Fruit fly (Drosophila melanogaster) whole organism, wandering third instar larva: ENCODE data around the gene CG8086.

Experiments used
- Abd-B ChIP-seq: fragments of >200 bp; optimal IDR thresholded peaks from 2 replicates; lab custom pipeline; 2017; ENCODE audit warnings: missing biosample characterization, missing genetic modification characterization
- CG32264 ChIP-seq: fragments of 200-800 bp; sonication (Bioruptor generic); optimal IDR thresholded peaks from 2 replicates; lab custom pipeline; 2016; ENCODE audit warnings: missing biosample characterization, missing genetic modification characterization
- Dfd ChIP-seq: fragments of >200 bp; optimal IDR thresholded peaks from 2 replicates; lab custom pipeline; 2017; ENCODE audit warnings: missing biosample characterization, missing genetic modification characterization
- Dif ChIP-seq: fragments of 200-275, 200-300 bp; sonication (Bioruptor generic); optimal IDR thresholded peaks from 2 replicates; lab custom pipeline; 2018; ENCODE audit warnings: missing biosample characterization, missing genetic modification characterization; ENCODE audit not compliant: partially characterized antibody
- GATAd ChIP-seq: sonication (Bioruptor generic); optimal IDR thresholded peaks from 2 replicates; lab custom pipeline; 2016; ENCODE audit warnings: missing biosample characterization, missing genetic modification characterization
- Hnf4 ChIP-seq: fragments of 200-800 bp; sonication (Bioruptor generic); optimal IDR thresholded peaks from 2 replicates; lab custom pipeline; 2016; ENCODE audit warnings: missing biosample characterization, mild to moderate bottlenecking, missing genetic modification characterization
- Hr78 ChIP-seq: fragments of >200 bp; optimal IDR thresholded peaks from 2 replicates; lab custom pipeline; 2017; ENCODE audit warnings: missing biosample characterization, missing genetic modification characterization
- Hr83 ChIP-seq: fragments of 200-300 bp; sonication (Bioruptor generic); optimal IDR thresholded peaks from 2 replicates; lab custom pipeline; 2016; ENCODE audit warnings: missing biosample characterization, mild to moderate bottlenecking, missing genetic modification characterization, moderate library complexity; ENCODE audit not compliant: poor library complexity, severe bottlenecking
- Jra ChIP-seq: sonication (Bioruptor generic); optimal IDR thresholded peaks from 2 replicates; lab custom pipeline; 2016; ENCODE audit warnings: missing biosample characterization, missing genetic modification characterization
- Myc ChIP-seq: fragments of >200 bp; optimal IDR thresholded peaks from 2 replicates; lab custom pipeline; 2017
- N ChIP-seq: fragments of >200 bp; optimal IDR thresholded peaks from 2 replicates; lab custom pipeline; 2018; ENCODE audit warnings: missing biosample characterization, missing external identifiers, missing genetic modification characterization
- OdsH ChIP-seq: fragments of 200-800 bp; sonication (Bioruptor generic); optimal IDR thresholded peaks from 2 replicates; lab custom pipeline; 2016; ENCODE audit warnings: missing biosample characterization, mild to moderate bottlenecking, missing genetic modification characterization
- Rel ChIP-seq, 2 experiments: fragments of 200-800 bp; sonication (Bioruptor generic) in 1 of 2; optimal IDR thresholded peaks; 2 replicates in 1 of 2; 3 replicates in 1 of 2; lab custom pipeline; 2016 to 2019; ENCODE audit warnings: mild to moderate bottlenecking in 2 of 2, missing biosample characterization in 2 of 2, missing genetic modification characterization in 2 of 2, moderate library complexity in 1 of 2
- Sp1 ChIP-seq: fragments of 200-800 bp; sonication (Bioruptor generic); optimal IDR thresholded peaks from 3 replicates; lab custom pipeline; 2019; ENCODE audit warnings: missing biosample characterization, mild to moderate bottlenecking, missing genetic modification characterization, moderate library complexity
- Vsx2 ChIP-seq: fragments of 200-300, 225-300 bp; sonication (Bioruptor generic); optimal IDR thresholded peaks from 2 replicates; lab custom pipeline; 2018; ENCODE audit warnings: missing biosample characterization, missing genetic modification characterization; ENCODE audit not compliant: partially characterized antibody
- brk ChIP-seq: fragments of 200-800 bp; sonication (Bioruptor generic); optimal IDR thresholded peaks from 2 replicates; lab custom pipeline; 2016; ENCODE audit warnings: missing biosample characterization, mild to moderate bottlenecking, missing genetic modification characterization
- dl ChIP-seq, 2 experiments: fragments of 175-275, 200-275 bp in 1 of 2; fragments of 200-275 bp in 1 of 2; sonication (Bioruptor generic); optimal IDR thresholded peaks; lab custom pipeline; 2018; ENCODE audit warnings: mild to moderate bottlenecking in 2 of 2, missing biosample characterization in 2 of 2, missing genetic modification characterization in 2 of 2, moderate library complexity in 2 of 2; ENCODE audit not compliant: partially characterized antibody in 2 of 2, insufficient read depth in 1 of 2
- dmrt93B ChIP-seq: fragments of 200-800 bp; sonication (Bioruptor generic); optimal IDR thresholded peaks from 2 replicates; lab custom pipeline; 2018; ENCODE audit warnings: missing biosample characterization, mild to moderate bottlenecking, missing genetic modification characterization
- dsf ChIP-seq: sonication (Bioruptor generic); optimal IDR thresholded peaks from 2 replicates; lab custom pipeline; 2016; ENCODE audit warnings: missing biosample characterization, missing genetic modification characterization, borderline replicate concordance
- ey ChIP-seq: fragments of 200-800 bp; sonication (Bioruptor generic); optimal IDR thresholded peaks from 2 replicates; lab custom pipeline; 2016; ENCODE audit warnings: missing biosample characterization, missing genetic modification characterization
- foxo ChIP-seq, 2 experiments: fragments of 200-800 bp; sonication (Bioruptor generic); optimal IDR thresholded peaks; 2 replicates in 1 of 2; 3 replicates in 1 of 2; lab custom pipeline; 2016 to 2017; ENCODE audit warnings: missing biosample characterization in 2 of 2, missing genetic modification characterization in 2 of 2
- fru ChIP-seq: fragments of 200-800 bp; sonication (Bioruptor generic); optimal IDR thresholded peaks from 3 replicates; lab custom pipeline; 2016; ENCODE audit warnings: missing biosample characterization, mild to moderate bottlenecking, missing genetic modification characterization
- h ChIP-seq: fragments of 200-800 bp; sonication (Bioruptor generic); optimal IDR thresholded peaks from 3 replicates; lab custom pipeline; 2016; ENCODE audit warnings: missing biosample characterization, mild to moderate bottlenecking, missing genetic modification characterization
- jim ChIP-seq: fragments of 175-275, 200-325 bp; sonication (Bioruptor generic); optimal IDR thresholded peaks from 2 replicates; lab custom pipeline; 2016; ENCODE audit warnings: missing biosample characterization, mild to moderate bottlenecking, missing genetic modification characterization
- lola ChIP-seq: fragments of >200 bp; optimal IDR thresholded peaks from 2 replicates; lab custom pipeline; 2017; ENCODE audit warnings: missing biosample characterization, missing genetic modification characterization
- psq ChIP-seq: fragments of 200-800 bp; sonication (Bioruptor generic); optimal IDR thresholded peaks from 3 replicates; lab custom pipeline; 2017; ENCODE audit warnings: missing biosample characterization, mild to moderate bottlenecking, missing genetic modification characterization, moderate library complexity
- rgr ChIP-seq: fragments of 200-800 bp; sonication (Bioruptor generic); optimal IDR thresholded peaks from 3 replicates; lab custom pipeline; 2016; ENCODE audit warnings: missing biosample characterization, mild to moderate bottlenecking, missing genetic modification characterization
- sage ChIP-seq: fragments of 200-800 bp; sonication (Bioruptor generic); optimal IDR thresholded peaks from 2 replicates; lab custom pipeline; 2016; ENCODE audit warnings: missing biosample characterization, mild to moderate bottlenecking, missing genetic modification characterization
- sv ChIP-seq: fragments of 200-800 bp; sonication (Bioruptor generic); optimal IDR thresholded peaks from 3 replicates; lab custom pipeline; 2016; ENCODE audit warnings: missing biosample characterization, missing genetic modification characterization
- tai ChIP-seq: sonication (Bioruptor generic); optimal IDR thresholded peaks from 2 replicates; lab custom pipeline; 2016; ENCODE audit warnings: missing biosample characterization, missing genetic modification characterization
- usp ChIP-seq: fragments of >200 bp; optimal IDR thresholded peaks from 2 replicates; lab custom pipeline; 2017; ENCODE audit warnings: missing biosample characterization, missing genetic modification characterization

CG8086 gene

dm6 chr2L:8299194-8299811, 42.0 kb upstream of the CG8086 start (continued):
- TF ChIP-seq Hr78 (GFP tag; lab: Kevin White, UChicago), result no peak
- TF ChIP-seq Hr83 (GFP tag; lab: Kevin White, UChicago), result peak; percentile 84
- peak in 1 of 2 experiments; percentile 67 for TF ChIP-seq dl (GFP tag; optimal IDR thresholded peaks at IDR 0.05; lab: Kevin White, UChicago; ENCODE audit: insufficient read depth in 1 of 2, partially characterized antibody in 2 of 2)
- peak; percentile 93 for TF ChIP-seq Sp1 (GFP tag; lab: Kevin White, UChicago)
- TF ChIP-seq dsf, result peak; percentile 72
- peak; percentile 61 for TF ChIP-seq GATAd (GFP tag; lab: Kevin White, UChicago)
- peak; percentile 95 for TF ChIP-seq h (GFP tag; lab: Kevin White, UChicago)
- TF ChIP-seq Hnf4 (GFP tag; lab: Kevin White, UChicago), result peak; percentile 91
- TF ChIP-seq Dif, result peak; percentile 54
- no peak for TF ChIP-seq sv
- TF ChIP-seq Myc (lab: Kevin White, UChicago), result no peak
- TF ChIP-seq fru (GFP tag; lab: Kevin White, UChicago), result peak; percentile 91

- TF ChIP-seq Rel (GFP tag; optimal IDR thresholded peaks at IDR 0.05; lab: Kevin White, UChicago) (no peak), Rel (tag; optimal IDR thresholded peaks at IDR 0.05; lab: Kevin White, UChicago) (no peak), Dfd (GFP tag; lab: Kevin White, UChicago) (no peak), dl (GFP tag; optimal IDR thresholded peaks at IDR 0.05; lab: Kevin White, UChicago; ENCODE audit: insufficient read depth in 1 of 2, partially characterized antibody in 2 of 2) (no peak), usp (GFP tag; lab: Kevin White, UChicago) (no peak), Vsx2 (GFP tag; lab: Kevin White, UChicago) (no peak), CG32264 (GFP tag; lab: Kevin White, UChicago) (no peak), lola (GFP tag; lab: Kevin White, UChicago) (no peak), sv (no peak), dmrt93B (no peak), jim (no peak), Hnf4 (GFP tag; lab: Kevin White, UChicago) (no peak), foxo (GFP tag; optimal IDR thresholded peaks at IDR 0.05; lab: Kevin White, UChicago) (no peak), sage (GFP tag; lab: Kevin White, UChicago) (no peak), Hr78 (GFP tag; lab: Kevin White, UChicago) (no peak), ey (no peak), Hr83 (GFP tag; lab: Kevin White, UChicago) (no peak), Myc (lab: Kevin White, UChicago) (no peak), dsf (no peak)
Observed at dm6 chr2L:8297070-8297469, 39.8 kb upstream of the CG8086 start.

dm6 chr2L:8296395-8296794, 39.1 kb upstream of the CG8086 start:
- TF ChIP-seq h (GFP tag; lab: Kevin White, UChicago), result no peak

dm6 chr2L:8294043-8294442, 36.7 kb upstream of the CG8086 start:
- TF ChIP-seq sv (no peak), lola (GFP tag; lab: Kevin White, UChicago) (no peak), Jra (GFP tag; lab: Kevin White, UChicago) (no peak), Hnf4 (GFP tag; lab: Kevin White, UChicago) (no peak), foxo (GFP tag; optimal IDR thresholded peaks at IDR 0.05; lab: Kevin White, UChicago) (no peak), Dif (no peak), Sp1 (GFP tag; lab: Kevin White, UChicago) (no peak), rgr (GFP tag; lab: Kevin White, UChicago) (no peak), Hr78 (GFP tag; lab: Kevin White, UChicago) (no peak), CG32264 (GFP tag; lab: Kevin White, UChicago) (no peak), OdsH (GFP tag; lab: Kevin White, UChicago) (no peak), N (no peak), Myc (lab: Kevin White, UChicago) (no peak), Rel (GFP tag; optimal IDR thresholded peaks at IDR 0.05; lab: Kevin White, UChicago) (no peak), Rel (tag; optimal IDR thresholded peaks at IDR 0.05; lab: Kevin White, UChicago) (no peak), brk (GFP tag; lab: Kevin White, UChicago) (no peak), ey (no peak)
- TF ChIP-seq, all 38 proteins: peak for 0

dm6 chr2L:8293449-8293848, 36.1 kb upstream of the CG8086 start:
- no peak for TF ChIP-seq Hr78 (GFP tag; lab: Kevin White, UChicago)
- TF ChIP-seq CG32264 (GFP tag; lab: Kevin White, UChicago), result no peak
- no peak for TF ChIP-seq N
- TF ChIP-seq psq (GFP tag; lab: Kevin White, UChicago), result no peak
- TF ChIP-seq fru (GFP tag; lab: Kevin White, UChicago), result peak; percentile 6
- no peak for TF ChIP-seq tai (GFP tag; lab: Kevin White, UChicago)
- TF ChIP-seq Abd-B (GFP tag; lab: Kevin White, UChicago), result no peak
- TF ChIP-seq usp (GFP tag; lab: Kevin White, UChicago), result no peak
- peak; percentile 4 for TF ChIP-seq rgr (GFP tag; lab: Kevin White, UChicago)
- TF ChIP-seq Sp1 (GFP tag; lab: Kevin White, UChicago), result no peak
- TF ChIP-seq lola (GFP tag; lab: Kevin White, UChicago), result no peak
- TF ChIP-seq Myc (lab: Kevin White, UChicago), result no peak
- no peak for TF ChIP-seq Dif
- no peak for TF ChIP-seq foxo (GFP tag; optimal IDR thresholded peaks at IDR 0.05; lab: Kevin White, UChicago)
